Fruit fly (Drosophila melanogaster): ENCODE results near the gene CG43645.
A peak's percentile ranks its signal among the peaks of the same experiment; 100 is the strongest.

dm6 chr2L:17470630-17471029, 14.9 kb upstream of the CG43645 start:
- TF ChIP-seq usp (GFP tag; optimal IDR thresholded peaks at IDR 0.05) (no peak), pan (optimal IDR thresholded peaks at IDR 0.05) (no peak), Vsx2 (GFP tag; optimal IDR thresholded peaks at IDR 0.05; ENCODE audit: partially characterized antibody) (no peak), Dfd (GFP tag; optimal IDR thresholded peaks at IDR 0.05) (no peak), Hr83 (GFP tag; optimal IDR thresholded peaks at IDR 0.05; ENCODE audit: poor library complexity, severe bottlenecking) (peak; percentile 89), h (GFP tag; optimal IDR thresholded peaks at IDR 0.05) (peak; percentile 69), br (GFP tag; optimal IDR thresholded peaks at IDR 0.05) (peak; percentile 32), GATAd (GFP tag; optimal IDR thresholded peaks at IDR 0.05) (no peak), psq (GFP tag; optimal IDR thresholded peaks at IDR 0.05) (peak; percentile 50), Sp1 (GFP tag; optimal IDR thresholded peaks at IDR 0.05) (peak; percentile 20), CG32264 (GFP tag; optimal IDR thresholded peaks at IDR 0.05) (peak; percentile 8)

Data from whole organism, wandering third instar larva.